Worm (Caenorhabditis elegans) whole organism, late embryonic: ENCODE results near the gene mboa-3.

Source experiments
- C08G9.2 ChIP-seq: sonication (generic microtip); optimal IDR thresholded peaks from 2 replicates; lab custom pipeline; 2016; ENCODE audit warnings: mild to moderate bottlenecking, missing genetic modification characterization, moderate library complexity, missing compliant biosample characterization
- C38D4.7 ChIP-seq: fragments of 200-800 bp; sonication (Bioruptor generic); optimal IDR thresholded peaks from 2 replicates; lab custom pipeline; 2018; ENCODE audit warnings: mild to moderate bottlenecking, missing genetic modification characterization, moderate library complexity, missing compliant biosample characterization
- ama-1 ChIP-seq: fragments of 150-350 bp; optimal IDR thresholded peaks from 2 replicates; lab custom pipeline; 2014
- ceh-14 ChIP-seq: sonication (generic microtip); optimal IDR thresholded peaks from 2 replicates; lab custom pipeline; 2016; ENCODE audit warnings: missing genotype, missing genetic modification characterization, missing compliant biosample characterization
- ceh-18 ChIP-seq: sonication (generic microtip); optimal IDR thresholded peaks from 2 replicates; lab custom pipeline; 2016; ENCODE audit warnings: missing genetic modification characterization, missing compliant biosample characterization
- ceh-22 ChIP-seq: sonication (generic microtip); optimal IDR thresholded peaks from 2 replicates; lab custom pipeline; 2017; ENCODE audit warnings: missing biosample characterization, missing genetic modification characterization
- ceh-30 ChIP-seq: fragments of 150-350 bp; optimal IDR thresholded peaks from 2 replicates; lab custom pipeline; 2014; ENCODE audit warnings: missing biosample characterization, missing genetic modification characterization
- ceh-31 ChIP-seq: sonication (generic microtip); optimal IDR thresholded peaks from 2 replicates; lab custom pipeline; 2016; ENCODE audit warnings: missing genetic modification characterization, missing compliant biosample characterization
- ceh-34 ChIP-seq: sonication (generic microtip); optimal IDR thresholded peaks from 2 replicates; lab custom pipeline; 2016; ENCODE audit warnings: mild to moderate bottlenecking, missing genetic modification characterization, missing compliant biosample characterization
- ceh-48 ChIP-seq: sonication (generic microtip); optimal IDR thresholded peaks from 2 replicates; lab custom pipeline; 2016; ENCODE audit warnings: missing genetic modification characterization, inconsistent platforms, missing compliant biosample characterization
- ceh-6 ChIP-seq: fragments of 200-800 bp; sonication (Bioruptor generic); optimal IDR thresholded peaks from 2 replicates; lab custom pipeline; 2018; ENCODE audit warnings: mild to moderate bottlenecking, missing genetic modification characterization, missing compliant biosample characterization
- che-1 ChIP-seq: sonication (generic microtip); optimal IDR thresholded peaks from 2 replicates; lab custom pipeline; 2016; ENCODE audit warnings: mild to moderate bottlenecking, missing genetic modification characterization, missing compliant biosample characterization
- ets-4 ChIP-seq: sonication (generic microtip); optimal IDR thresholded peaks from 2 replicates; lab custom pipeline; 2016; ENCODE audit warnings: missing genetic modification characterization, missing compliant biosample characterization
- eyg-1 ChIP-seq: sonication (generic microtip); optimal IDR thresholded peaks from 2 replicates; lab custom pipeline; 2016; ENCODE audit warnings: missing genotype, missing genetic modification characterization, missing compliant biosample characterization
- fkh-6 ChIP-seq: sonication (generic microtip); optimal IDR thresholded peaks from 2 replicates; lab custom pipeline; 2016; ENCODE audit warnings: missing genetic modification characterization, missing compliant biosample characterization
- hlh-8 ChIP-seq: sonication (generic microtip); optimal IDR thresholded peaks from 2 replicates; lab custom pipeline; 2016; ENCODE audit warnings: missing genotype, missing genetic modification characterization, missing compliant biosample characterization
- lim-6 ChIP-seq: sonication (generic microtip); optimal IDR thresholded peaks from 2 replicates; lab custom pipeline; 2016; ENCODE audit warnings: missing genetic modification characterization, missing compliant biosample characterization
- lin-11 ChIP-seq: fragments of 200-800 bp; sonication (Bioruptor generic); optimal IDR thresholded peaks from 2 replicates; lab custom pipeline; 2018; ENCODE audit warnings: mild to moderate bottlenecking, missing genetic modification characterization, missing compliant biosample characterization
- nfya-1 ChIP-seq: sonication (generic microtip); optimal IDR thresholded peaks from 2 replicates; lab custom pipeline; 2017; ENCODE audit warnings: missing genetic modification characterization, mild to moderate bottlenecking, missing compliant biosample characterization, antibody characterized with exemption, moderate library complexity
- pax-1 ChIP-seq: fragments of 150-350 bp; optimal IDR thresholded peaks from 2 replicates; lab custom pipeline; 2014; ENCODE audit warnings: missing biosample characterization, missing genetic modification characterization
- rnt-1 ChIP-seq: sonication (generic microtip); optimal IDR thresholded peaks from 2 replicates; lab custom pipeline; 2016; ENCODE audit warnings: missing genetic modification characterization, missing compliant biosample characterization
- sdc-2 ChIP-seq: sonication (generic microtip); optimal IDR thresholded peaks from 2 replicates; lab custom pipeline; 2016; ENCODE audit warnings: missing genotype, missing genetic modification characterization, missing compliant biosample characterization
- sox-2 ChIP-seq: fragments of 200-800 bp; sonication (Bioruptor generic); IDR thresholded peaks from 2 replicates; pipeline ENCODE4 v1.3.6; 2022; ENCODE audit warnings: missing genetic modification reagents, missing genetic modification characterization, missing compliant biosample characterization
- syd-9 ChIP-seq: sonication (generic microtip); optimal IDR thresholded peaks from 2 replicates; lab custom pipeline; 2016; ENCODE audit warnings: mild to moderate bottlenecking, missing genetic modification characterization, moderate library complexity, missing compliant biosample characterization
- ttx-3 ChIP-seq: sonication (generic microtip); optimal IDR thresholded peaks from 2 replicates; lab custom pipeline; 2016; ENCODE audit warnings: missing genetic modification reagents, missing genetic modification characterization, missing compliant biosample characterization
- unc-3 ChIP-seq, 2 experiments: fragments of 200-800 bp in 1 of 2; sonication (Bioruptor generic) in 1 of 2; sonication (generic microtip) in 1 of 2; conservative IDR thresholded peaks in 1 of 2; optimal IDR thresholded peaks in 1 of 2; 2 replicates each; pipeline versions ENCODE4 v1.3.6 to Lab custom; 2016 to 2022; ENCODE audit warnings: missing compliant biosample characterization in 2 of 2, missing genetic modification characterization in 2 of 2, missing genetic modification reagents in 1 of 2
- unc-55 ChIP-seq: sonication (generic microtip); optimal IDR thresholded peaks from 2 replicates; lab custom pipeline; 2017; ENCODE audit warnings: missing biosample characterization, missing genetic modification reagents, missing genetic modification characterization
- unc-86 ChIP-seq: sonication (generic microtip); optimal IDR thresholded peaks from 2 replicates; lab custom pipeline; 2016; ENCODE audit warnings: missing genetic modification characterization, missing compliant biosample characterization

Gene mboa-3

DNA sequence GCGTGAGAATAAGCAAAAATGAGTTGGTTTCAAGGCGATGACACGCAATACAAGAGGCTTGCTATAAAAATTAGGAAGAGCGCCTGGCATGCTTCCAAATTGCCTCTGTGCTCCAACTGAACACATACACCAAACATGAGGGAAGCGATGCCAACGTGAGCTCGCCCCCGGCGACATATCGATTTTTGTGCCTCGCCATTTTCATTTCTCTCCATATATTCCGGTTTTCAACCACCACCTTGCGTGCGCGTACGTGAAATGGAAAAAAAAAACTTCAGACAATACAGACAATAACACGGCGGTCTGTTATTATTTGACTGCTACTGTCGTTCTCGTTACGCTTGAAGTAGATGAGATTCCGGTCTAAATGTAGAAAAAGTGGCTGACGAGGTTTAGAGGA is 14.7 kb downstream of the mboa-3 start:
- TF ChIP-seq C08G9.2 (tag; lab: Kevin White, UChicago) (no peak), ceh-31 (tag; lab: Kevin White, UChicago) (peak; percentile 24), pax-1 (no peak), ama-1 (lab: Kevin White, UChicago) (no peak), hlh-8 (tag; lab: Kevin White, UChicago) (no peak), che-1 (tag; lab: Kevin White, UChicago) (no peak), ceh-18 (tag; lab: Kevin White, UChicago) (no peak), ceh-30 (tag; lab: Kevin White, UChicago) (no peak), C38D4.7 (no peak), syd-9 (no peak), unc-3 (GFP tag; conservative IDR thresholded peaks at IDR 0.05; lab: Robert Waterston, UW) (no peak), unc-3 (tag; optimal IDR thresholded peaks at IDR 0.05; lab: Kevin White, UChicago) (no peak), ceh-48 (tag; lab: Kevin White, UChicago) (peak; percentile 75), eyg-1 (tag; lab: Kevin White, UChicago) (no peak), ceh-34 (tag; lab: Kevin White, UChicago) (no peak), fkh-6 (tag; lab: Kevin White, UChicago) (no peak)

DNA sequence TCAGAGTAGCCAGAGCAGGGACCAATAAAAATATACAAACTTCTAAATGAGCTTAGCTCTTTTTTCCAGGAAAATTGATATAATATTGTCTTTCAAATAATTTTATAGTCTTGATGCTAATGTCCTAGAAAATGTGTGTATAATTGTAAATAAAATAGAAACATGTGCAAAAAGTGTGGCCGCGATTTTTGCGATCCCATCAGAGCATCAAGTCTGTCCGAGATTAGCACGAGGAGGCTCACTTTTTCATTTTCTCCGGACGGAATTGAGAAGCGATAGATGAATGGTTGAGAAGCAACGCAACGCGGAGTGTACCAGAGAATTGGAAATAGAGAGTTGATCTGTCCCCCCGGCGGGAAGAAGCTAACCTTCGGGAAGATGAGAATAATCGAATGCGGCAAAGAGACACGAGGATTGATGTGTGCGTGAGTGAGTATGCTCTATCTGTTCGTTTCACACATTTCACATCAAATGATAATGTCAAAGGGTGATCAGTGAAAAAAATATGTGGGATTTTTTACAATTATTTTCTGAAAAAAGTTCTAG is 16.1 kb downstream of the mboa-3 start:
- TF ChIP-seq ceh-18 (tag; lab: Kevin White, UChicago) (peak; percentile 12), rnt-1 (peak; percentile 49), ceh-6 (GFP tag; lab: Kevin White, UChicago) (no peak), hlh-8 (tag; lab: Kevin White, UChicago) (peak; percentile 1), unc-55 (GFP tag; lab: Kevin White, UChicago) (peak; percentile 66), C38D4.7 (no peak)

DNA sequence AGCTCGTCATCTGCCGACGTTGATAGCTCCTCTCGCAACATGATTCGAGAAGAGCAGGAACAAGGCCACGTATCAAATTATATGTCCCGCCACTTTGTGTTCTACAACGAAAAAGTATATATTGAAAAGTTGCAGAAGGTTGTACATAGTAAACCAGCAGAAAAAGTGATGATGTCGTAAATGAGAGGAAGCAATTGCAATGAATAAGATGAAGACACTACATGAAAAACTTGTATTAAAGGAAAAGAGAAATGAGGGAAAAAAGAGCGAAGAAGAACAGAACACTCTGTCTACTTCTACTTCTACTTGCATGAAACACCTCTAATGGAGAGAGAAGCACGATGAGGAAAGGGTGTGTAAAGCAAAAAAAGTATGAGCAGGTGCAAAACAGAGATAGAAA is 17.5 kb downstream of the mboa-3 start, which contains the start of gene T23F2.2:
Gene T23F2.2 (minus strand): TSS at position 101 of the 400 bp plus-strand sequence.
- no peak for TF ChIP-seq lim-6 (tag; lab: Kevin White, UChicago)
- no peak for TF ChIP-seq unc-3 (GFP tag; conservative IDR thresholded peaks at IDR 0.05; lab: Robert Waterston, UW)
- TF ChIP-seq unc-3 (tag; optimal IDR thresholded peaks at IDR 0.05; lab: Kevin White, UChicago): no peak

- TF ChIP-seq ceh-22: no peak
- no peak for TF ChIP-seq ttx-3 (tag; lab: Kevin White, UChicago)
- no peak for TF ChIP-seq nfya-1 (tag; lab: Kevin White, UChicago)
- no peak for TF ChIP-seq lim-6 (tag; lab: Kevin White, UChicago)
- no peak for TF ChIP-seq hlh-8 (tag; lab: Kevin White, UChicago)
- no peak for TF ChIP-seq sox-2 (GFP tag; lab: Robert Waterston, UW)
- no peak for TF ChIP-seq sdc-2 (tag; lab: Kevin White, UChicago)
- TF ChIP-seq unc-55 (GFP tag; lab: Kevin White, UChicago): no peak
Measured at ce11 chrX:5492820-5493382, 29.7 kb downstream of the mboa-3 start, which contains the start of the genes bus-8A and bus-8B. bus-8A (plus strand) TSS chrX:5492915. bus-8B (plus strand) TSS chrX:5493332.

ce11 chrX:5489538-5489937 is 33.1 kb downstream of the mboa-3 start, which contains the start of gene F55D1.1:
F55D1.1 (plus strand) TSS chrX:5489838.
- no peak for TF ChIP-seq ets-4 (tag; lab: Kevin White, UChicago)

DNA sequence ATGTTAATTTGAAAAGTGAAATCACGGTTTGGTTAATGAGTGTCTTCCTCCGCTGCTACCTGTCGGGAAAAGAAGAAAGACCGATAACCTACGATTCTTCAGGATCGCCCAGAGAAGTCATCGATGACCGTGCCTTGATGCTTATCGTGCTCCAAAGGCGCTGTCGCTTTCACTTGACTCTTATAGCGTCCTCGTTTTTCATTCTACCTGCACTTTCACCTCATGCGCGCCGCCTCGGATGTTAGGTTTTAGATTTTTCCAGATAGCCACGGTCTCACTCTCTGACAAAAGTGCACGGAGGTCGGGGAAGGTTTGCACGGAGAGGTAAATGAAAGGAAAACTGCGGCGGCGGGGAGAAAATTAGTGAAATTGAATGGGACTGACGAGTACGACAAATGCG is 33.8 kb downstream of the mboa-3 start:
- no peak for TF ChIP-seq lin-11
- no peak for TF ChIP-seq ceh-14 (tag; lab: Kevin White, UChicago)
- TF ChIP-seq unc-86: no peak
- no peak for TF ChIP-seq unc-55 (GFP tag; lab: Kevin White, UChicago)
